Worm (Caenorhabditis elegans): ENCODE data around the gene C02B8.1.

C02B8.1 gene

ce11 chrX:8147398-8147797 lies at the start of gene C02B8.1:
Gene C02B8.1, plus strand, starts transcription at chrX:8147698.
- TF ChIP-seq tbx-11 (GFP tag; IDR thresholded peaks at IDR 0.05) (no peak), hmbx-1 (tag; optimal IDR thresholded peaks at IDR 0.05) (no peak), ceh-36 (tag; optimal IDR thresholded peaks at IDR 0.05) (no peak), flt-1 (GFP tag; IDR thresholded peaks at IDR 0.05) (no peak), tra-4 (tag; optimal IDR thresholded peaks at IDR 0.05) (no peak), hnd-1 (tag; optimal IDR thresholded peaks at IDR 0.05) (no peak), ets-7 (tag; optimal IDR thresholded peaks at IDR 0.05) (no peak), B0310.2 (tag; optimal IDR thresholded peaks at IDR 0.05) (no peak), ceh-13 (GFP tag; optimal IDR thresholded peaks at IDR 0.05) (no peak), sea-1 (GFP tag; conservative IDR thresholded peaks at IDR 0.05) (no peak), hmg-4 (GFP tag; optimal IDR thresholded peaks at IDR 0.05) (no peak), tbx-37 (GFP tag; conservative IDR thresholded peaks at IDR 0.05) (no peak), ama-1 (optimal IDR thresholded peaks at IDR 0.05) (no peak), pes-1 (GFP tag; IDR thresholded peaks at IDR 0.05) (no peak), aly-1 (tag; optimal IDR thresholded peaks at IDR 0.05) (no peak), scrt-1 (GFP tag; IDR thresholded peaks at IDR 0.05) (no peak), F13C5.2 (tag; optimal IDR thresholded peaks at IDR 0.05) (no peak)

ce11 chrX:8098813-8099360 lies 48.6 kb upstream of the C02B8.1 start, which contains the start of gene catp-5:
Gene catp-5, minus strand, starts transcription at chrX:8098863.
- no peak for TF ChIP-seq pes-1 (GFP tag; IDR thresholded peaks at IDR 0.05)
- no peak for TF ChIP-seq aly-1 (tag; optimal IDR thresholded peaks at IDR 0.05)
- TF ChIP-seq hmbx-1 (tag; optimal IDR thresholded peaks at IDR 0.05), result no peak
- TF ChIP-seq tbx-11 (GFP tag; IDR thresholded peaks at IDR 0.05), result no peak
- TF ChIP-seq flt-1 (GFP tag; IDR thresholded peaks at IDR 0.05), result no peak
- no peak for TF ChIP-seq hmg-4 (GFP tag; optimal IDR thresholded peaks at IDR 0.05)
- TF ChIP-seq tra-4 (tag; optimal IDR thresholded peaks at IDR 0.05), result no peak
- no peak for TF ChIP-seq ceh-36 (tag; optimal IDR thresholded peaks at IDR 0.05)
- TF ChIP-seq scrt-1 (GFP tag; IDR thresholded peaks at IDR 0.05), result no peak
- TF ChIP-seq ama-1 (optimal IDR thresholded peaks at IDR 0.05), result no peak
- no peak for TF ChIP-seq sea-1 (GFP tag; conservative IDR thresholded peaks at IDR 0.05)
- TF ChIP-seq ceh-13 (GFP tag; optimal IDR thresholded peaks at IDR 0.05), result no peak
- no peak for TF ChIP-seq B0310.2 (tag; optimal IDR thresholded peaks at IDR 0.05)
- TF ChIP-seq hnd-1 (tag; optimal IDR thresholded peaks at IDR 0.05), result no peak
- TF ChIP-seq tbx-37 (GFP tag; conservative IDR thresholded peaks at IDR 0.05), result no peak
- no peak for TF ChIP-seq F13C5.2 (tag; optimal IDR thresholded peaks at IDR 0.05)
- no peak for TF ChIP-seq ets-7 (tag; optimal IDR thresholded peaks at IDR 0.05)

ce11 chrX:8103899-8104298 lies 43.6 kb upstream of the C02B8.1 start, which contains the start of gene K07E3.2:
Gene K07E3.2, plus strand, starts transcription at chrX:8104298.
- no peak for TF ChIP-seq tbx-37 (GFP tag; conservative IDR thresholded peaks at IDR 0.05)
- no peak for TF ChIP-seq aly-1 (tag; optimal IDR thresholded peaks at IDR 0.05)
- no peak for TF ChIP-seq ama-1 (optimal IDR thresholded peaks at IDR 0.05)
- TF ChIP-seq B0310.2 (tag; optimal IDR thresholded peaks at IDR 0.05), result no peak
- TF ChIP-seq tbx-11 (GFP tag; IDR thresholded peaks at IDR 0.05), result no peak
- TF ChIP-seq hmg-4 (GFP tag; optimal IDR thresholded peaks at IDR 0.05), result no peak
- TF ChIP-seq tra-4 (tag; optimal IDR thresholded peaks at IDR 0.05), result no peak
- TF ChIP-seq scrt-1 (GFP tag; IDR thresholded peaks at IDR 0.05), result no peak
- TF ChIP-seq sea-1 (GFP tag; conservative IDR thresholded peaks at IDR 0.05), result no peak
- TF ChIP-seq ceh-13 (GFP tag; optimal IDR thresholded peaks at IDR 0.05), result no peak
- no peak for TF ChIP-seq ets-7 (tag; optimal IDR thresholded peaks at IDR 0.05)

- TF ChIP-seq hmbx-1 (tag; optimal IDR thresholded peaks at IDR 0.05) (no peak), tra-4 (tag; optimal IDR thresholded peaks at IDR 0.05) (no peak), ceh-13 (GFP tag; optimal IDR thresholded peaks at IDR 0.05) (no peak), sea-1 (GFP tag; conservative IDR thresholded peaks at IDR 0.05) (no peak), flt-1 (GFP tag; IDR thresholded peaks at IDR 0.05) (no peak), scrt-1 (GFP tag; IDR thresholded peaks at IDR 0.05) (no peak), tbx-11 (GFP tag; IDR thresholded peaks at IDR 0.05) (no peak), tbx-37 (GFP tag; conservative IDR thresholded peaks at IDR 0.05) (no peak), hmg-4 (GFP tag; optimal IDR thresholded peaks at IDR 0.05) (no peak), ama-1 (optimal IDR thresholded peaks at IDR 0.05) (no peak), aly-1 (tag; optimal IDR thresholded peaks at IDR 0.05) (no peak), pes-1 (GFP tag; IDR thresholded peaks at IDR 0.05) (no peak), hnd-1 (tag; optimal IDR thresholded peaks at IDR 0.05) (no peak), ceh-36 (tag; optimal IDR thresholded peaks at IDR 0.05) (no peak), ets-7 (tag; optimal IDR thresholded peaks at IDR 0.05) (no peak), B0310.2 (tag; optimal IDR thresholded peaks at IDR 0.05) (no peak), F13C5.2 (tag; optimal IDR thresholded peaks at IDR 0.05) (no peak)
Observed at ce11 chrX:8107921-8108320, 39.6 kb upstream of the C02B8.1 start, which contains the start of gene K07E3.9. Gene K07E3.9, plus strand, starts transcription at chrX:8108221.

- no peak for TF ChIP-seq hmbx-1 (tag; optimal IDR thresholded peaks at IDR 0.05)
- TF ChIP-seq F13C5.2 (tag; optimal IDR thresholded peaks at IDR 0.05), result no peak
- no peak for TF ChIP-seq hnd-1 (tag; optimal IDR thresholded peaks at IDR 0.05)
- no peak for TF ChIP-seq pes-1 (GFP tag; IDR thresholded peaks at IDR 0.05)
- TF ChIP-seq hmg-4 (GFP tag; optimal IDR thresholded peaks at IDR 0.05), result no peak
- TF ChIP-seq tbx-11 (GFP tag; IDR thresholded peaks at IDR 0.05), result no peak
- no peak for TF ChIP-seq B0310.2 (tag; optimal IDR thresholded peaks at IDR 0.05)
- no peak for TF ChIP-seq ama-1 (optimal IDR thresholded peaks at IDR 0.05)
- TF ChIP-seq sea-1 (GFP tag; conservative IDR thresholded peaks at IDR 0.05), result no peak
- TF ChIP-seq ets-7 (tag; optimal IDR thresholded peaks at IDR 0.05), result no peak
- TF ChIP-seq flt-1 (GFP tag; IDR thresholded peaks at IDR 0.05), result no peak
Observed at ce11 chrX:8109531-8109930, 38.0 kb upstream of the C02B8.1 start.

ce11 chrX:8110193-8110592 lies 37.3 kb upstream of the C02B8.1 start, which contains the start of gene K07E3.1:
Gene K07E3.1, plus strand, starts transcription at chrX:8110439.
- no peak for TF ChIP-seq flt-1 (GFP tag; IDR thresholded peaks at IDR 0.05)

ce11 chrX:8116157-8116556 lies 31.3 kb upstream of the C02B8.1 start, which contains the start of gene hlh-8:
Gene hlh-8, plus strand, starts transcription at chrX:8116457.
- no peak for TF ChIP-seq tbx-11 (GFP tag; IDR thresholded peaks at IDR 0.05)
- TF ChIP-seq F13C5.2 (tag; optimal IDR thresholded peaks at IDR 0.05), result no peak
- TF ChIP-seq tbx-37 (GFP tag; conservative IDR thresholded peaks at IDR 0.05), result no peak
- TF ChIP-seq hmbx-1 (tag; optimal IDR thresholded peaks at IDR 0.05), result no peak
- TF ChIP-seq pes-1 (GFP tag; IDR thresholded peaks at IDR 0.05), result no peak
- TF ChIP-seq tra-4 (tag; optimal IDR thresholded peaks at IDR 0.05), result no peak
- no peak for TF ChIP-seq ceh-36 (tag; optimal IDR thresholded peaks at IDR 0.05)
- no peak for TF ChIP-seq hnd-1 (tag; optimal IDR thresholded peaks at IDR 0.05)
- no peak for TF ChIP-seq ets-7 (tag; optimal IDR thresholded peaks at IDR 0.05)
- TF ChIP-seq ceh-13 (GFP tag; optimal IDR thresholded peaks at IDR 0.05), result no peak
- TF ChIP-seq ama-1 (optimal IDR thresholded peaks at IDR 0.05), result no peak
- no peak for TF ChIP-seq B0310.2 (tag; optimal IDR thresholded peaks at IDR 0.05)
- no peak for TF ChIP-seq scrt-1 (GFP tag; IDR thresholded peaks at IDR 0.05)
